Worm (Caenorhabditis elegans) whole organism, L2 larva: Measurements from ENCODE around the gene C03B1.2.

Source experiments
- C34F6.9 ChIP-seq: fragments of 150-350 bp; optimal IDR thresholded peaks from 2 replicates; lab custom pipeline; 2014; ENCODE audit warnings: missing biosample characterization, missing genetic modification characterization
- F13H6.1 ChIP-seq: sonication (generic microtip); optimal IDR thresholded peaks from 2 replicates; lab custom pipeline; 2016; ENCODE audit warnings: missing genetic modification characterization, missing compliant biosample characterization
- Y55F3AM.14 ChIP-seq: fragments of 200-800 bp; sonication (Bioruptor generic); optimal IDR thresholded peaks from 2 replicates; lab custom pipeline; 2018; ENCODE audit warnings: mild to moderate bottlenecking, missing genetic modification characterization, missing compliant biosample characterization
- ZK546.5 ChIP-seq: sonication (generic microtip); optimal IDR thresholded peaks from 2 replicates; lab custom pipeline; 2017; ENCODE audit warnings: missing biosample characterization, missing genetic modification characterization
- aly-2 ChIP-seq: fragments of 150-350 bp; optimal IDR thresholded peaks from 2 replicates; lab custom pipeline; 2014; ENCODE audit warnings: missing biosample characterization, missing genetic modification characterization
- ama-1 ChIP-seq: fragments of 150-350 bp; optimal IDR thresholded peaks from 2 replicates; lab custom pipeline; 2018; ENCODE audit warnings: inconsistent platforms
- blmp-1 ChIP-seq: sonication (generic microtip); optimal IDR thresholded peaks from 2 replicates; lab custom pipeline; 2017; ENCODE audit warnings: missing genetic modification characterization, mild to moderate bottlenecking, missing compliant biosample characterization, antibody characterized with exemption, moderate library complexity; ENCODE audit not compliant: insufficient read depth
- ceh-16 ChIP-seq: fragments of 150-350 bp; optimal IDR thresholded peaks from 2 replicates; lab custom pipeline; 2014; ENCODE audit warnings: missing biosample characterization, missing genetic modification characterization
- ceh-82 ChIP-seq: fragments of 150-350 bp; optimal IDR thresholded peaks from 2 replicates; lab custom pipeline; 2014; ENCODE audit warnings: missing biosample characterization, missing genetic modification characterization
- crh-2 ChIP-seq: sonication (generic microtip); optimal IDR thresholded peaks from 2 replicates; lab custom pipeline; 2017; ENCODE audit warnings: missing biosample characterization, missing genetic modification characterization
- egl-27 ChIP-seq: sonication (generic microtip); optimal IDR thresholded peaks from 3 replicates; lab custom pipeline; 2017; ENCODE audit warnings: missing biosample characterization, missing genetic modification reagents, missing genetic modification characterization
- elt-1 ChIP-seq: fragments of 150-350 bp; optimal IDR thresholded peaks from 2 replicates; lab custom pipeline; 2014; ENCODE audit warnings: missing biosample characterization, missing genetic modification characterization
- elt-3 ChIP-seq: sonication (generic microtip); optimal IDR thresholded peaks from 2 replicates; lab custom pipeline; 2017; ENCODE audit warnings: missing biosample characterization, missing genetic modification characterization
- fos-1 ChIP-seq: fragments of 150-350 bp; optimal IDR thresholded peaks from 2 replicates; lab custom pipeline; 2014; ENCODE audit warnings: missing biosample characterization, missing genetic modification characterization
- lin-11 ChIP-seq: fragments of 150-350 bp; sonication (generic microtip); optimal IDR thresholded peaks from 2 replicates; lab custom pipeline; 2014; ENCODE audit warnings: missing biosample characterization, missing genetic modification characterization, inconsistent platforms, mixed read lengths
- lin-13 ChIP-seq: fragments of 150-350 bp; optimal IDR thresholded peaks from 2 replicates; lab custom pipeline; 2014; ENCODE audit warnings: missing biosample characterization, missing genetic modification reagents, missing genetic modification characterization
- lsy-2 ChIP-seq, 2 experiments: fragments of 150-350 bp in 1 of 2; sonication (generic microtip) in 1 of 2; optimal IDR thresholded peaks; 2 replicates each; lab custom pipeline; 2014 to 2017; ENCODE audit warnings: missing biosample characterization in 2 of 2, missing genetic modification characterization in 2 of 2
- mab-5 ChIP-seq: fragments of 150-350 bp; optimal IDR thresholded peaks from 2 replicates; lab custom pipeline; 2014; ENCODE audit warnings: missing biosample characterization, missing genetic modification characterization
- mbf-1 ChIP-seq: sonication (generic microtip); optimal IDR thresholded peaks from 2 replicates; lab custom pipeline; 2017; ENCODE audit warnings: missing biosample characterization, missing genetic modification characterization
- nhr-10 ChIP-seq: sonication (generic microtip); optimal IDR thresholded peaks from 2 replicates; lab custom pipeline; 2017; ENCODE audit warnings: missing biosample characterization, missing genetic modification characterization
- nhr-129 ChIP-seq: fragments of 150-350 bp; optimal IDR thresholded peaks from 2 replicates; lab custom pipeline; 2014; ENCODE audit warnings: missing biosample characterization, missing genetic modification characterization
- nhr-23 ChIP-seq: fragments of 150-350 bp; optimal IDR thresholded peaks from 2 replicates; lab custom pipeline; 2014; ENCODE audit warnings: missing biosample characterization, missing genetic modification reagents, missing genetic modification characterization
- nhr-237 ChIP-seq: fragments of 150-350 bp; optimal IDR thresholded peaks from 2 replicates; lab custom pipeline; 2014; ENCODE audit warnings: missing biosample characterization, missing genetic modification characterization
- nhr-25 ChIP-seq: fragments of 150-350 bp; sonication (generic microtip); optimal IDR thresholded peaks from 3 replicates; lab custom pipeline; 2014; ENCODE audit warnings: missing biosample characterization, missing genetic modification characterization
- nhr-6 ChIP-seq: fragments of 150-350 bp; optimal IDR thresholded peaks from 2 replicates; lab custom pipeline; 2014; ENCODE audit warnings: missing biosample characterization, missing genetic modification characterization
- nhr-77 ChIP-seq: fragments of 150-350 bp; optimal IDR thresholded peaks from 2 replicates; lab custom pipeline; 2014; ENCODE audit warnings: missing biosample characterization, missing genetic modification characterization
- peb-1 ChIP-seq: fragments of 150-350 bp; optimal IDR thresholded peaks from 2 replicates; lab custom pipeline; 2014; ENCODE audit warnings: missing biosample characterization, missing genetic modification characterization
- sem-4 ChIP-seq: fragments of 150-350 bp; optimal IDR thresholded peaks from 2 replicates; lab custom pipeline; 2014; ENCODE audit warnings: missing biosample characterization, missing genetic modification reagents, missing genetic modification characterization
- skn-1 ChIP-seq: sonication (generic microtip); optimal IDR thresholded peaks from 2 replicates; lab custom pipeline; 2017; ENCODE audit warnings: missing biosample characterization, missing genetic modification characterization
- sma-9 ChIP-seq, 2 experiments: fragments of 150-350 bp in 1 of 2; sonication (generic microtip) in 1 of 2; optimal IDR thresholded peaks; 2 replicates each; lab custom pipeline; 2014 to 2016; ENCODE audit warnings: missing genetic modification characterization in 2 of 2, mild to moderate bottlenecking in 1 of 2, missing biosample characterization in 1 of 2, missing compliant biosample characterization in 1 of 2, missing genetic modification reagents in 1 of 2, moderate library complexity in 1 of 2
- snpc-4 ChIP-seq: fragments of 150-350 bp; optimal IDR thresholded peaks from 2 replicates; lab custom pipeline; 2014; ENCODE audit warnings: missing biosample characterization, missing genetic modification characterization
- unc-39 ChIP-seq: fragments of 150-350 bp; optimal IDR thresholded peaks from 2 replicates; lab custom pipeline; 2014; ENCODE audit warnings: missing biosample characterization, missing genetic modification characterization
- unc-55 ChIP-seq: fragments of 150-350 bp; sonication (generic microtip); optimal IDR thresholded peaks from 3 replicates; lab custom pipeline; 2014; ENCODE audit warnings: missing biosample characterization, missing genetic modification reagents, missing genetic modification characterization
- unc-62 ChIP-seq: fragments of 150-350 bp; optimal IDR thresholded peaks from 2 replicates; lab custom pipeline; 2014; ENCODE audit warnings: missing biosample characterization, missing genetic modification reagents, missing genetic modification characterization
- zag-1 ChIP-seq: fragments of 150-350 bp; optimal IDR thresholded peaks from 2 replicates; lab custom pipeline; 2014; ENCODE audit warnings: missing biosample characterization, missing genetic modification characterization
- ztf-1 ChIP-seq: fragments of 200-800 bp; sonication (Bioruptor generic); conservative IDR thresholded peaks from 2 replicates; pipeline ENCODE4 v1.3.6; 2022; ENCODE audit warnings: missing genetic modification characterization, missing compliant biosample characterization
- ztf-4 ChIP-seq: fragments of 150-350 bp; optimal IDR thresholded peaks from 2 replicates; lab custom pipeline; 2014; ENCODE audit warnings: missing biosample characterization, missing genetic modification characterization

C03B1.2 gene

DNA sequence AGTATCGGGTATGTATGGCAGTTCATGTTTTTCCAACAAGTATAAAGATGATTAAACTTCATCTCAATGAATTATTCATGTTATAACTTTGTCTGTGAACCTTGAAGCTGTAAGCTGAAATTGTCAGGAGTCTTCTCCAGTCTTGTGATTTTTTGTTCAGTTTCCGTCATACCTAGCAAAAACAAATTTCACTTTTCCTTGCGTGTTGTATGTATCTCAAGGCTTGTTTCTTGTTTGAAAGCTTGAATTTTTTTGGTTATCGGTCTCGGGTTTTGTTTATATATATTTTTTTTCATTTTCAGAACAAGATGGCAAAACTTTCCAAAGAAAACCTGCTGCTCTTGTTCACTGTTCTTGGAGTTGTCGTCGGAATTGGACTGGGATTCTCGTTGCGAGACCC is 33.3 kb downstream of the C03B1.2 start, which contains the start of gene glt-4:
Gene glt-4 (plus strand): TSS at position 301 of the 400 bp plus-strand sequence.
- TF ChIP-seq ztf-4 (tag; lab: Kevin White, UChicago) (no peak), lin-11 (tag; lab: Kevin White, UChicago) (no peak), F13H6.1 (tag; lab: Kevin White, UChicago) (no peak), nhr-23 (tag; lab: Kevin White, UChicago) (no peak)
- TF ChIP-seq, all 48 proteins: peak for 0

DNA sequence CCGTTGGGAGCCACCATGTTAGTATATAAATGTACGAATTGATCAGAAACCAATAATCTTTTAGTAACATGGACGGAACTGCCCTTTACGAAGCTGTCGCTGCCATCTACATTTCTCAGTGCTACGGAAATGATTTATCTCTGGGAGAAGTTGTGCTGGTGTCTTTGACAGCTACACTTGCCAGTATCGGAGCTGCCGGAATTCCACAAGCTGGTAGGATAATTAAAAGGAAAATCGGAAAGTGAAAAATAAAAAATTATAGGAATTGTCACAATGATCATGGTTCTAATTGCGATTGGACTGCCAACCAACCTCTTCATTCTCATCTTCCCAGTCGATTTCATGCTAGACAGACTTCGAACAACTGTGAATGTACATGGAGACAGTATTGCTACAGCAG is 36.1 kb downstream of the C03B1.2 start:
- TF ChIP-seq nhr-77 (tag; lab: Kevin White, UChicago), result no peak
- TF ChIP-seq ZK546.5, result no peak
- no peak for TF ChIP-seq unc-55 (GFP tag; lab: Kevin White, UChicago)

DNA sequence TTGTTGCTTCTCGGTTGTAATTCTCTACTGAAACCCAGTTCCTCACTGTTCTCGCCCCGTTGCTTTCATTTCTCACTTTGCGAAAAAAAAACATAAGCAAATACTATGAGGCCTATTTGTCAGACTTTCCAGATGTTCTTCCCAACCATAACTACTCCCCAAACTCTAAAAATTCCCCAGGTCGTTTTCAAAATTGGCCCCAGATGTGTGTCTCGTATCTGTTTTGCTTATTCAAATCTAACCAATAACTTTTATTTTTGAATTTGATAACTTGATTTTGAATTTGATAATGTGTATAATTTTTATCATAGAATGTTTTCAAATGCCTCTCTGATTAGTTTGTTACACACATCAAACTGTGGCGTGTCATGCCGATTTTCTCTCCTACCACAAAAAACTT is 38.0 kb downstream of the C03B1.2 start:
- TF ChIP-seq fos-1 (no peak), F13H6.1 (tag; lab: Kevin White, UChicago) (no peak), nhr-25 (tag; lab: Kevin White, UChicago) (no peak)
- TF ChIP-seq, all 48 proteins: peak for 0

DNA sequence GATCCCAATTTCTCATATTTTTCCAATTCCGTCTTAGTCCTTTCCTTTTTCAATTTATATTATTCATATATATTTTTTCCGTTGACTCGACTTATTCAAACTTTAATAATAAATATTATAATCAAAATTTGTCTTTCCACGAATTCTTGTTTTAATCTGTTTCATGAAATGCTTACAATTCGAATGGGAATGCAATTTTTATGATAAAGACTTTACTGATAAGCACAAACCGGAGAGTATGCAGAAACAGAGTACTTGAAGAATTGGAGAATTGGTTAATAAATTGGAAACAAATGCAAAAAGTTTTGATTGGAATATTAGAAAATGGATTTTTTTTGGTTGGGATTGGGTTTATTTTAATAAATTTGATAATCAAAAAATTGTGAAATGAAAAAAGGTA is 38.5 kb downstream of the C03B1.2 start:
- peak; percentile 90 for TF ChIP-seq skn-1 (tag; lab: Kevin White, UChicago)
- TF ChIP-seq ceh-16 (tag; lab: Kevin White, UChicago), result no peak
- TF ChIP-seq lsy-2 (tag; optimal IDR thresholded peaks at IDR 0.05; lab: Kevin White, UChicago), result peak in 1 of 2 experiments; percentile 13
- peak; percentile 23 for TF ChIP-seq fos-1

DNA sequence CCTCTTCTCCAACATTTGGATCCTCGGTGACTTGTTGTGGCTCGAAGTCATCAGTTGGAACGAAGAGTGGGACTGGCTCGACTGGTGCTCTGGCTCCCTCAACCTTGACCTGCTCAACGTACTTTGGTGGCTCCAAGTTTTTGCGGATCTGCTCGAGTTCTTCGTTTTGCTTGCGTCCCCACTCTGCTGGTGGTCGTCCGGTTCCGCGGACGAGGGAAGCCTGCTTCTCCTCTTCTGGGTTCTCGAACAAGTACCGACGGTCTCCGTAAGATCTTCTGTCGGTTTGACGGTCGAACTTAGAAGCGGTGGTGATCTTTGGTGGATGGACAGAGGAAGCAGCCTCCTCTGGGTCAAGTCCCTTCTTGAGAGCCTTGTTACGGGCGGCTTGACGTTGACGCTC is 38.9 kb downstream of the C03B1.2 start:
- no peak for TF ChIP-seq ama-1 (lab: Kevin White, UChicago)
- TF ChIP-seq ZK546.5, result no peak
- TF ChIP-seq blmp-1, result no peak
- no peak for TF ChIP-seq unc-55 (GFP tag; lab: Kevin White, UChicago)
- TF ChIP-seq aly-2 (tag; lab: Kevin White, UChicago), result no peak
- TF ChIP-seq elt-1 (tag; lab: Kevin White, UChicago), result no peak
- no peak for TF ChIP-seq egl-27 (tag; lab: Kevin White, UChicago)
- TF ChIP-seq peb-1, result no peak

DNA sequence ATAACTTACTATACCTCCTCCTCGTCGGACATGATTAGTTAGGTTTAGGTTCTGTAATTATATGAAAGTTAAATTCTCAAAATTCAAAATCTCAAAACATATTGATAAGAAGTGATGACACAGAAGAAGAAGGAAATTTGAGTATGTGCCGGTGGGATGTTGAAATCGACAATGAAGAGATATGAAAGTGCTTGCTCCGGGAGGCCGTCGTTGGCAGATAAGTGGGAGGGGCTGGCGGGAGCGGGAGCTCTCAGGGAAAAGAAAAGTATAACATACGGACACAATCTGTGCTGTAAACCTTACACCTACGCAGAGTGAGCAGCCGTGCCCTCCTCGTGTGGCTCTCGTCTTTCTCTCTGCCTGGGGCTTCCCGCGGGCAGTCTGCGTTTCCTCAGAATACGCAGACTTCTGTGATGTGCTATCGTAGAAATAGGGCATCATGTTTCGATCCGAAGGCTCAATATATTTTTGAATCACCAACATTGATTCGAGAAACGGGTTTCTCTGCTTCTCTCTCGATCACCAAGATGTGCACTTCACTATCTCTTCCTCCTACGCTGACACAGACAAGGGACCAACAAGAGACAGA is 40.5 kb downstream of the C03B1.2 start, which contains the start of gene mup-2:
Gene mup-2 (minus strand): TSS at position 51 of the 589 bp plus-strand sequence.
- TF ChIP-seq ztf-4 (tag; lab: Kevin White, UChicago), result no peak
- TF ChIP-seq ama-1 (lab: Kevin White, UChicago), result no peak
- no peak for TF ChIP-seq unc-39 (tag; lab: Kevin White, UChicago)
- TF ChIP-seq fos-1, result no peak
- TF ChIP-seq nhr-10, result no peak
- no peak for TF ChIP-seq crh-2 (tag; lab: Kevin White, UChicago)
- TF ChIP-seq blmp-1, result no peak
- no peak for TF ChIP-seq sem-4 (tag; lab: Kevin White, UChicago)
- peak; percentile 80 for TF ChIP-seq sma-9 (GFP tag; optimal IDR thresholded peaks at IDR 0.05; lab: Kevin White, UChicago)
- TF ChIP-seq sma-9 (tag; optimal IDR thresholded peaks at IDR 0.05; lab: Kevin White, UChicago), result no peak
- no peak for TF ChIP-seq nhr-77 (tag; lab: Kevin White, UChicago)
- no peak for TF ChIP-seq ZK546.5
- no peak for TF ChIP-seq mbf-1 (tag; lab: Kevin White, UChicago)
- TF ChIP-seq Y55F3AM.14 (GFP tag; lab: Kevin White, UChicago), result no peak
- TF ChIP-seq nhr-6 (tag; lab: Kevin White, UChicago), result no peak
- no peak for TF ChIP-seq ztf-1 (GFP tag; lab: Robert Waterston, UW)
- no peak for TF ChIP-seq lin-11 (tag; lab: Kevin White, UChicago)
- no peak for TF ChIP-seq unc-62 (GFP tag; lab: Kevin White, UChicago)
- TF ChIP-seq nhr-237 (tag; lab: Kevin White, UChicago), result no peak
- peak in 1 of 2 experiments; percentile 25 for TF ChIP-seq lsy-2 (tag; optimal IDR thresholded peaks at IDR 0.05; lab: Kevin White, UChicago)
- no peak for TF ChIP-seq snpc-4 (tag; lab: Kevin White, UChicago)
- TF ChIP-seq egl-27 (tag; lab: Kevin White, UChicago), result no peak
- TF ChIP-seq C34F6.9 (tag; lab: Kevin White, UChicago), result peak; percentile 3
- TF ChIP-seq skn-1 (tag; lab: Kevin White, UChicago), result no peak
- TF ChIP-seq F13H6.1 (tag; lab: Kevin White, UChicago), result peak; percentile 87
- peak; percentile 61 for TF ChIP-seq nhr-129 (tag; lab: Kevin White, UChicago)
- TF ChIP-seq elt-3 (tag; lab: Kevin White, UChicago), result no peak
- TF ChIP-seq mab-5 (tag; lab: Kevin White, UChicago), result no peak
- TF ChIP-seq zag-1 (tag; lab: Kevin White, UChicago), result no peak
- no peak for TF ChIP-seq lin-13
- no peak for TF ChIP-seq ceh-82 (tag; lab: Kevin White, UChicago)
- TF ChIP-seq aly-2 (tag; lab: Kevin White, UChicago), result no peak
- no peak for TF ChIP-seq peb-1
- TF ChIP-seq, all 48 proteins: peak for 5
